Worm (Caenorhabditis elegans) whole organism, L2 larva: ENCODE results near the gene clec-50.

Source experiments
- C34F6.9 ChIP-seq: fragments of 150-350 bp; optimal IDR thresholded peaks from 2 replicates; lab custom pipeline; 2014; ENCODE audit warnings: missing biosample characterization, missing genetic modification characterization
- mdl-1 ChIP-seq, 2 experiments: fragments of 150-350 bp in 1 of 2; sonication (generic microtip) in 1 of 2; optimal IDR thresholded peaks; 2 replicates each; lab custom pipeline; 2017; ENCODE audit warnings: missing biosample characterization in 2 of 2, missing genetic modification characterization in 2 of 2
- ztf-11 ChIP-seq: sonication (generic microtip); optimal IDR thresholded peaks from 2 replicates; lab custom pipeline; 2017; ENCODE audit warnings: missing biosample characterization, missing genetic modification characterization

ce11 chrV:19741651-19742050 is 13.5 kb downstream of the clec-50 start, which contains the start of gene W04E12.3:
- TF ChIP-seq ztf-11 (tag; lab: Kevin White, UChicago) (no peak), C34F6.9 (tag; lab: Kevin White, UChicago) (no peak), mdl-1 (tag; optimal IDR thresholded peaks at IDR 0.05; lab: Kevin White, UChicago) (no peak)
